Fruit fly (Drosophila melanogaster) whole organism, embryonic: ENCODE measurements around the gene dunk.

Experiments
- Antp ChIP-seq: fragments of 200-800 bp; sonication (Bioruptor generic); optimal IDR thresholded peaks from 3 replicates; lab custom pipeline; 2016; ENCODE audit warnings: missing biosample characterization, missing genetic modification characterization
- Awh ChIP-seq: fragments of 200-800 bp; sonication (Bioruptor generic); IDR thresholded peaks from 2 replicates; pipeline ENCODE4, ENCODE4 v1.3.6; 2022; ENCODE audit warnings: missing biosample characterization, missing genetic modification characterization
- CG11247 ChIP-seq: fragments of 200-800 bp; sonication (Bioruptor generic); IDR thresholded peaks from 2 replicates; pipeline ENCODE4 v1.3.6; 2022; ENCODE audit warnings: missing biosample characterization, missing genetic modification characterization
- CG1529 ChIP-seq: fragments of 200-800 bp; sonication (Bioruptor generic); optimal IDR thresholded peaks from 3 replicates; lab custom pipeline; 2018; ENCODE audit warnings: missing biosample characterization, missing genetic modification characterization
- CG17612 ChIP-seq: fragments of 200-800 bp; sonication (Bioruptor generic); IDR thresholded peaks from 2 replicates; pipeline ENCODE4 v1.3.6; 2022; ENCODE audit warnings: missing biosample characterization, missing genetic modification characterization
- CG18011 ChIP-seq: fragments of 200-800 bp; sonication (Bioruptor generic); optimal IDR thresholded peaks from 2 replicates; lab custom pipeline; 2017; ENCODE audit warnings: missing biosample characterization, missing genetic modification characterization, mild to moderate bottlenecking, moderate library complexity, missing genotype
- CG18599 ChIP-seq: fragments of 200-800 bp; sonication (Bioruptor generic); optimal IDR thresholded peaks from 3 replicates; lab custom pipeline; 2017; ENCODE audit warnings: missing biosample characterization, missing genetic modification characterization, mild to moderate bottlenecking, moderate library complexity, missing genetic modification reagents
- CG2678 ChIP-seq: fragments of 200-800 bp; sonication (Bioruptor generic); optimal IDR thresholded peaks from 3 replicates; lab custom pipeline; 2019; ENCODE audit warnings: missing biosample characterization, mild to moderate bottlenecking, missing genetic modification characterization, moderate library complexity
- CG2712 ChIP-seq: fragments of 200-800 bp; optimal IDR thresholded peaks from 3 replicates; lab custom pipeline; 2019; ENCODE audit warnings: missing biosample characterization, mild to moderate bottlenecking, missing genetic modification characterization, moderate library complexity
- CG32532 ChIP-seq: fragments of 200-800 bp; sonication (Bioruptor generic); IDR thresholded peaks from 2 replicates; pipeline ENCODE4 v1.3.6; 2022; ENCODE audit warnings: missing biosample characterization, missing genetic modification characterization
- CG3407 ChIP-seq: fragments of 200-800 bp; sonication (Bioruptor generic); optimal IDR thresholded peaks from 2 replicates; lab custom pipeline; 2018; ENCODE audit warnings: missing biosample characterization, mild to moderate bottlenecking, missing genetic modification characterization
- CG3995 ChIP-seq: fragments of 200-800 bp; sonication (Bioruptor generic); optimal IDR thresholded peaks from 3 replicates; lab custom pipeline; 2016; ENCODE audit warnings: missing biosample characterization, missing genetic modification characterization
- CG4328 ChIP-seq: fragments of 200-800 bp; sonication (Bioruptor generic); optimal IDR thresholded peaks from 3 replicates; lab custom pipeline; 2017; ENCODE audit warnings: missing biosample characterization, missing genetic modification reagents, missing genetic modification characterization
- CG4707 ChIP-seq: fragments of 200-800 bp; sonication (Bioruptor generic); optimal IDR thresholded peaks from 2 replicates; lab custom pipeline; 2018; ENCODE audit warnings: missing biosample characterization, mild to moderate bottlenecking, missing genetic modification characterization, moderate library complexity
- CG5953 ChIP-seq: fragments of 200-800 bp; sonication (Bioruptor generic); IDR thresholded peaks from 2 replicates; pipeline ENCODE4 v1.3.6; 2022; ENCODE audit warnings: missing biosample characterization, missing genetic modification characterization
- CG6791 ChIP-seq: fragments of 200-800 bp; sonication (Bioruptor generic); IDR thresholded peaks from 3 replicates; pipeline ENCODE4 v1.3.6; 2022; ENCODE audit warnings: missing biosample characterization, missing genetic modification characterization; ENCODE audit not compliant: partially characterized antibody
- CG7786 ChIP-seq: fragments of 200-800 bp; sonication (Bioruptor generic); optimal IDR thresholded peaks from 2 replicates; lab custom pipeline; 2016; ENCODE audit warnings: missing biosample characterization, missing genetic modification characterization
- CG8765 ChIP-seq: fragments of 200-800 bp; sonication (Bioruptor generic); IDR thresholded peaks from 2 replicates; pipeline ENCODE4 v1.3.6; 2022; ENCODE audit warnings: missing biosample characterization, missing genetic modification characterization
- CTCF ChIP-seq: fragments of 200-800 bp; sonication (Bioruptor generic); optimal IDR thresholded peaks from 2 replicates; lab custom pipeline; 2017; ENCODE audit warnings: missing biosample characterization, mild to moderate bottlenecking, missing genetic modification characterization, moderate library complexity
- Ets65A ChIP-seq: fragments of 200-800 bp; sonication (Bioruptor generic); peaks from one replicate; lab custom pipeline; 2016; ENCODE audit warnings: missing biosample characterization, missing genetic modification characterization
- Ets97D ChIP-seq: fragments of 200-800 bp; sonication (Bioruptor generic); optimal IDR thresholded peaks from 3 replicates; lab custom pipeline; 2016; ENCODE audit warnings: missing biosample characterization, missing genetic modification characterization
- HmgZ ChIP-seq: fragments of 200-800 bp; sonication (Bioruptor generic); optimal IDR thresholded peaks from 2 replicates; lab custom pipeline; 2018; ENCODE audit warnings: missing biosample characterization, mild to moderate bottlenecking, missing genetic modification characterization
- MESR4 ChIP-seq: fragments of 200-800 bp; sonication (Bioruptor generic); optimal IDR thresholded peaks from 2 replicates; lab custom pipeline; 2018; ENCODE audit warnings: missing biosample characterization, mild to moderate bottlenecking, missing genetic modification characterization, moderate library complexity
- Mrtf ChIP-seq: fragments of 200-800 bp; sonication (Bioruptor generic); IDR thresholded peaks from 3 replicates; pipeline ENCODE4 v1.3.6; 2022; ENCODE audit warnings: missing biosample characterization, missing genetic modification characterization
- Nf-YB ChIP-seq: fragments of 200-800 bp; sonication (Bioruptor generic); optimal IDR thresholded peaks from 3 replicates; lab custom pipeline; 2019; ENCODE audit warnings: missing biosample characterization, mild to moderate bottlenecking, missing genetic modification characterization, moderate library complexity
- Usf ChIP-seq: fragments of 200-800 bp; sonication (Bioruptor generic); optimal IDR thresholded peaks from 2 replicates; lab custom pipeline; 2017; ENCODE audit warnings: missing genotype, missing biosample characterization, missing genetic modification characterization
- ash1 ChIP-seq: fragments of 200-800 bp; sonication (Bioruptor generic); optimal IDR thresholded peaks from 2 replicates; lab custom pipeline; 2018; ENCODE audit warnings: missing biosample characterization, mild to moderate bottlenecking, missing genetic modification characterization
- br ChIP-seq: fragments of >200 bp; optimal IDR thresholded peaks from 2 replicates; lab custom pipeline; 2017
- cato ChIP-seq: fragments of 200-800 bp; sonication (Bioruptor generic); optimal IDR thresholded peaks from 2 replicates; lab custom pipeline; 2016; ENCODE audit warnings: missing biosample characterization, missing genetic modification characterization, borderline replicate concordance
- crp ChIP-seq, 2 experiments: fragments of 200-800 bp; sonication (Bioruptor generic); optimal IDR thresholded peaks; 2 replicates in 1 of 2; 3 replicates in 1 of 2; lab custom pipeline; 2017; ENCODE audit warnings: missing biosample characterization in 2 of 2, missing genetic modification characterization in 2 of 2, mild to moderate bottlenecking in 1 of 2, moderate library complexity in 1 of 2
- fru ChIP-seq: fragments of >200 bp; optimal IDR thresholded peaks from 2 replicates; lab custom pipeline; 2017
- gsb-n ChIP-seq: fragments of 200-800 bp; sonication (Bioruptor generic); optimal IDR thresholded peaks from 3 replicates; lab custom pipeline; 2018; ENCODE audit warnings: missing biosample characterization, mild to moderate bottlenecking, missing genetic modification characterization
- ham ChIP-seq: fragments of 200-800 bp; sonication (Bioruptor generic); IDR thresholded peaks from 2 replicates; pipeline ENCODE4 v1.3.6; 2022; ENCODE audit warnings: missing biosample characterization, missing genetic modification characterization
- insv ChIP-seq, 2 experiments: fragments of 200-800 bp; sonication (Bioruptor generic); optimal IDR thresholded peaks; 3 replicates each; lab custom pipeline; 2016 to 2018; ENCODE audit warnings: missing biosample characterization in 2 of 2, missing genetic modification characterization in 2 of 2
- inv ChIP-seq: fragments of 200-800 bp; sonication (Bioruptor generic); IDR thresholded peaks from 2 replicates; pipeline ENCODE4 v1.3.6; 2022; ENCODE audit warnings: missing biosample characterization, missing genetic modification characterization; ENCODE audit not compliant: partially characterized antibody
- jing ChIP-seq: fragments of 200-800 bp; sonication (Bioruptor generic); optimal IDR thresholded peaks from 2 replicates; lab custom pipeline; 2018; ENCODE audit warnings: missing biosample characterization, mild to moderate bottlenecking, missing genetic modification characterization
- lov ChIP-seq, 2 experiments: fragments of 200-800 bp in 1 of 2; fragments of >200 bp in 1 of 2; sonication (Bioruptor generic) in 1 of 2; IDR thresholded peaks in 1 of 2; optimal IDR thresholded peaks in 1 of 2; 2 replicates in 1 of 2; 3 replicates in 1 of 2; pipeline versions ENCODE4 v1.3.6 to Lab custom; 2017 to 2022; ENCODE audit warnings: missing biosample characterization in 1 of 2, missing genetic modification characterization in 1 of 2
- maf-S ChIP-seq: fragments of 200-800 bp; sonication (Bioruptor generic); optimal IDR thresholded peaks from 2 replicates; lab custom pipeline; 2016; ENCODE audit warnings: missing biosample characterization, missing genetic modification characterization
- nmo ChIP-seq: fragments of 200-800 bp; sonication (Bioruptor generic); optimal IDR thresholded peaks from 2 replicates; lab custom pipeline; 2018; ENCODE audit warnings: missing biosample characterization, mild to moderate bottlenecking, missing genetic modification characterization, moderate library complexity
- nom ChIP-seq: fragments of 200-800 bp; sonication (Bioruptor generic); optimal IDR thresholded peaks from 2 replicates; lab custom pipeline; 2017; ENCODE audit warnings: missing biosample characterization, missing genetic modification characterization, mild to moderate bottlenecking, moderate library complexity, missing genetic modification reagents
- oc ChIP-seq: fragments of 200-800 bp; sonication (Bioruptor generic); optimal IDR thresholded peaks from 2 replicates; lab custom pipeline; 2018; ENCODE audit warnings: missing biosample characterization, mild to moderate bottlenecking, missing genetic modification characterization, moderate library complexity
- otp ChIP-seq: fragments of 200-800 bp; sonication (Bioruptor generic); IDR thresholded peaks from 3 replicates; pipeline ENCODE4, ENCODE4 v1.3.6; 2022; ENCODE audit warnings: missing biosample characterization, missing genetic modification characterization
- pnt ChIP-seq: fragments of 200-800 bp; sonication (Bioruptor generic); optimal IDR thresholded peaks from 3 replicates; lab custom pipeline; 2016; ENCODE audit warnings: missing biosample characterization, missing genetic modification characterization
- pum ChIP-seq: fragments of 200-800 bp; sonication (Bioruptor generic); optimal IDR thresholded peaks from 2 replicates; lab custom pipeline; 2016; ENCODE audit warnings: missing biosample characterization, missing genetic modification characterization
- sc ChIP-seq, 3 experiments: fragments of >200 bp in 2 of 3; fragments of 200-800 bp in 1 of 3; sonication (Bioruptor generic) in 1 of 3; optimal IDR thresholded peaks; 2 replicates in 2 of 3; 3 replicates in 1 of 3; lab custom pipeline; 2017; ENCODE audit warnings: mild to moderate bottlenecking in 1 of 3, missing biosample characterization in 1 of 3, missing genetic modification characterization in 1 of 3, missing genetic modification reagents in 1 of 3
- sd ChIP-seq: fragments of 200-800 bp; sonication (Bioruptor generic); optimal IDR thresholded peaks from 3 replicates; lab custom pipeline; 2018; ENCODE audit warnings: missing biosample characterization, mild to moderate bottlenecking, missing genetic modification characterization, moderate library complexity
- seq ChIP-seq: fragments of 200-800 bp; sonication (Bioruptor generic); IDR thresholded peaks from 2 replicates; pipeline ENCODE4 v1.3.6; 2022; ENCODE audit warnings: missing biosample characterization, missing genetic modification characterization
- sima ChIP-seq: fragments of 200-800 bp; sonication (Bioruptor generic); optimal IDR thresholded peaks from 2 replicates; lab custom pipeline; 2016; ENCODE audit warnings: missing biosample characterization, missing genetic modification characterization
- ssp ChIP-seq: fragments of 200-800 bp; sonication (Bioruptor generic); IDR thresholded peaks from 2 replicates; pipeline ENCODE4 v1.3.6; 2022; ENCODE audit warnings: missing biosample characterization, missing genetic modification characterization
- tgo ChIP-seq: fragments of 200-800 bp; sonication (Bioruptor generic); IDR thresholded peaks from 3 replicates; pipeline ENCODE4 v1.3.6; 2022; ENCODE audit warnings: missing biosample characterization, missing genetic modification characterization
- vfl ChIP-seq: fragments of 200-800 bp; sonication (Bioruptor generic); optimal IDR thresholded peaks from 2 replicates; lab custom pipeline; 2016; ENCODE audit warnings: missing biosample characterization, missing genetic modification characterization

Gene dunk

DNA sequence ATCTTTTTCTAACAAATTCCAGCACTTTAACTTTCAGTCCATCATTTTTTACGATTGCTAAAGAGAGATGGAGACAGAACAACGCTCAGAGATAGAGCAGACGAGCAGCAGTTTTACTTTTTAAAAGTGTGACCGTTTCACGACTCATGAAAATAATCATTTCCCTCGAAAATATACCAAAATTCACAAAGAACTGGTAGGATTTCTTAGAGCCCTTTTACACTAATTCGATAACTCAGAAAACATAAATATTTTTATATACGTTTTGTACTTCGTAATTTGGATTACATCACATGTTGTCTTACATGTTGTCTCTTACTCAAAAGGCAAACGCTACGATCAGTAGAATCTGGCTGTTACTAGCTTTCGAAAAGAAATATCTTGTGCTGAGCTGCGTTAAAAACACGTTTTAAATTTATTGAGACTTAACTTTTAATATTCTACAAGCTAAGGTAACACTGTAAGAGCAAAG, 17.7 kb downstream of the dunk start, which contains the start of gene Clamp (continued):
- TF ChIP-seq CG32532 (GFP tag; lab: Robert Waterston, UW) (no peak), CG5953 (GFP tag; lab: Robert Waterston, UW) (no peak), otp (no peak), CTCF (no peak), CG11247 (GFP tag; lab: Robert Waterston, UW) (no peak), nom (GFP tag; lab: Kevin White, UChicago) (no peak), CG6791 (GFP tag; lab: Robert Waterston, UW) (0 out of 3 replicates have a peak, but pooled peaks have one; percentile 7), tgo (GFP tag; lab: Robert Waterston, UW) (no peak), sd (peak; percentile 48), HmgZ (tag; lab: Kevin White, UChicago) (peak; percentile 37), CG2678 (tag; lab: Kevin White, UChicago) (no peak), cato (GFP tag; lab: Kevin White, UChicago) (no peak), ash1 (GFP tag; lab: Kevin White, UChicago) (no peak), Usf (GFP tag; lab: Kevin White, UChicago) (no peak), Antp (GFP tag; lab: Kevin White, UChicago) (no peak), vfl (GFP tag; lab: Kevin White, UChicago) (no peak), jing (no peak), CG3995 (GFP tag; lab: Kevin White, UChicago) (peak; percentile 23), Awh (no peak), ham (GFP tag; lab: Robert Waterston, UW) (no peak), br (lab: Kevin White, UChicago) (no peak), CG18599 (GFP tag; lab: Kevin White, UChicago) (no peak), pnt (GFP tag; lab: Kevin White, UChicago) (no peak), MESR4 (GFP tag; lab: Kevin White, UChicago) (peak; percentile 46), oc (tag; lab: Kevin White, UChicago) (no peak), Ets65A (GFP tag; lab: Kevin White, UChicago) (peak; percentile 67), CG1529 (no peak), nmo (peak; percentile 57), lov (optimal IDR thresholded peaks at IDR 0.05; lab: Kevin White, UChicago) (no peak), lov (GFP tag; IDR thresholded peaks at IDR 0.05; lab: Robert Waterston, UW) (no peak), CG18011 (GFP tag; lab: Kevin White, UChicago) (no peak), CG17612 (GFP tag; lab: Robert Waterston, UW) (no peak), insv (GFP tag; optimal IDR thresholded peaks at IDR 0.05; lab: Kevin White, UChicago) (no peak), sc (optimal IDR thresholded peaks at IDR 0.05; lab: Kevin White, UChicago) (no peak), sc (GFP tag; optimal IDR thresholded peaks at IDR 0.05; lab: Kevin White, UChicago) (no peak), CG7786 (no peak), CG8765 (GFP tag; lab: Robert Waterston, UW) (no peak), maf-S (GFP tag; lab: Kevin White, UChicago) (peak; percentile 8), pum (no peak), gsb-n (tag; lab: Kevin White, UChicago) (no peak), CG3407 (GFP tag; lab: Kevin White, UChicago) (no peak), Nf-YB (GFP tag; lab: Kevin White, UChicago) (no peak), seq (GFP tag; lab: Robert Waterston, UW) (no peak), sima (GFP tag; lab: Kevin White, UChicago) (no peak), CG4328 (GFP tag; lab: Kevin White, UChicago) (no peak), CG4707 (GFP tag; lab: Kevin White, UChicago) (no peak), fru (no peak), ssp (GFP tag; lab: Robert Waterston, UW) (peak; percentile 100), Mrtf (GFP tag; lab: Robert Waterston, UW) (no peak), CG2712 (tag; lab: Kevin White, UChicago) (peak; percentile 36), crp (GFP tag; optimal IDR thresholded peaks at IDR 0.05; lab: Kevin White, UChicago) (peak in 1 of 2 experiments; percentile 41), inv (GFP tag; lab: Robert Waterston, UW) (no peak), Ets97D (GFP tag; lab: Kevin White, UChicago) (peak; percentile 53)
